Worm (Caenorhabditis elegans): Measurements from ENCODE around the gene ipla-2.

- TF ChIP-seq cebp-2 (GFP tag; IDR thresholded peaks at IDR 0.05): no peak
- TF ChIP-seq ztf-25 (GFP tag; IDR thresholded peaks at IDR 0.05): no peak
- TF ChIP-seq egrh-3 (GFP tag; IDR thresholded peaks at IDR 0.05): no peak
- TF ChIP-seq T26A5.8 (tag; optimal IDR thresholded peaks at IDR 0.05): no peak
- no peak for TF ChIP-seq sdz-38 (tag; optimal IDR thresholded peaks at IDR 0.05)
These were observed 39.3 kb downstream of the ipla-2 start, which contains the start of gene F36G3.3 for ce11 chrX:9798530-9798929.

Measured in whole organism, young adult.